Worm (Caenorhabditis elegans) whole organism, late embryonic: ENCODE results near the gene F07C3.9.

ENCODE experiments used
- F13H6.1 ChIP-seq: sonication (generic microtip); optimal IDR thresholded peaks from 2 replicates; lab custom pipeline; 2016; ENCODE audit warnings: missing genetic modification characterization, missing compliant biosample characterization
- Y22D7AL.16 ChIP-seq: sonication (generic microtip); optimal IDR thresholded peaks from 2 replicates; lab custom pipeline; 2016; ENCODE audit warnings: missing genetic modification characterization, missing compliant biosample characterization
- ahr-1 ChIP-seq: sonication (generic microtip); optimal IDR thresholded peaks from 2 replicates; lab custom pipeline; 2016; ENCODE audit warnings: missing genetic modification characterization, missing compliant biosample characterization
- rnt-1 ChIP-seq: sonication (generic microtip); optimal IDR thresholded peaks from 2 replicates; lab custom pipeline; 2016; ENCODE audit warnings: missing genetic modification characterization, missing compliant biosample characterization

F07C3.9 gene

DNA sequence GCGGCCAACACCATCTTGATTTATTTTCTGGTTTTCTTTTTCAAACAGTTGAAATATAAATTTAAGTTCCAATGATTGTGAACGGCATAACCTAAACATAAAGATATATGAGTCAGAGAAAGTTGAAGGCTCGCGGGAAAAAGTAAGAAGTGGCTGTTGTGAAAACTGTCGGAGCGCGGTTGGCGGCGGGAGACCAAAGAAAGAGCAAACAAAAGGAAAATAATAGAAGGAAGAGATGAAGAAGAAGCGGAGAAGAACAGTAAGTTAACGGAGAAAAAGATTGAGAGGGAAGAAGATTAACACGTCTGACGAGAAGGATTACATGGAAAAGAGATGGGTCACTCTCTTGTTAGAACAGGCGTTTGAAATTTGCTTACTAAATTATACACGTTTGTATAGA lies 47.1 kb downstream of the F07C3.9 start, which contains the start of gene inx-10 (continued):
- no peak for TF ChIP-seq ahr-1 (tag; lab: Kevin White, UChicago)
- TF ChIP-seq rnt-1 (tag; lab: Kevin White, UChicago): no peak
- no peak for TF ChIP-seq F13H6.1
- TF ChIP-seq Y22D7AL.16 (tag; lab: Kevin White, UChicago): no peak
